In genomic region chr3L:9045318-9045717, dm6 we compare ENCODE assay signal across 4 fruit fly cellular contexts.
TF ChIP-seq lines count a peak whose summit lies in the region.

No protein-coding gene starts in this region.

- no peak for TF ChIP-seq CTCF in whole organism, embryonic (GFP tag; optimal IDR thresholded peaks at IDR 0.05; lab: Kevin White, UChicago)

TF ChIP-seq in whole organism, embryonic, 481 proteins besides CTCF, POLR2A, EP300 and RAD21 (continues in another document):
- TF ChIP-seq E2f1 (GFP tag; IDR thresholded peaks at IDR 0.05; lab: Robert Waterston, UW) (peak; percentile 78), CG6175 (GFP tag; IDR thresholded peaks at IDR 0.05; lab: Robert Waterston, UW) (0 out of 3 replicates have a peak, but pooled peaks have one; percentile 12), CG15011 (GFP tag; optimal IDR thresholded peaks at IDR 0.05; lab: Kevin White, UChicago) (no peak), CG9727 (GFP tag; optimal IDR thresholded peaks at IDR 0.05; lab: Kevin White, UChicago) (peak; percentile 85), slou (GFP tag; optimal IDR thresholded peaks at IDR 0.05; lab: Kevin White, UChicago) (no peak), CG7556 (GFP tag; optimal IDR thresholded peaks at IDR 0.05; lab: Kevin White, UChicago) (peak; percentile 50), CG10979 (tag; optimal IDR thresholded peaks at IDR 0.05; lab: Kevin White, UChicago) (peak; percentile 80), jumu (GFP tag; optimal IDR thresholded peaks at IDR 0.05; lab: Kevin White, UChicago) (no peak), ewg (GFP tag; optimal IDR thresholded peaks at IDR 0.05; lab: Kevin White, UChicago) (peak; percentile 31), zfh1 (GFP tag; IDR thresholded peaks at IDR 0.05; lab: Robert Waterston, UW) (peak; percentile 76; the same call in 2 of the 3 replicates), bcd (GFP tag; optimal IDR thresholded peaks at IDR 0.05; lab: Kevin White, UChicago) (peak; percentile 59), dati (GFP tag; IDR thresholded peaks at IDR 0.05; lab: Robert Waterston, UW) (peak; percentile 66; the same call in 1 of the 2 replicates), CG7357 (GFP tag; IDR thresholded peaks at IDR 0.05; lab: Robert Waterston, UW) (peak; percentile 42; the same call in 1 of the 3 replicates), lov (optimal IDR thresholded peaks at IDR 0.05; lab: Kevin White, UChicago) (no peak), lov (GFP tag; IDR thresholded peaks at IDR 0.05; lab: Robert Waterston, UW) (peak; percentile 60; the same call in 1 of the 3 replicates), PHDP (tag; optimal IDR thresholded peaks at IDR 0.05; lab: Kevin White, UChicago) (peak; percentile 6), CG7928 (GFP tag; optimal IDR thresholded peaks at IDR 0.05; lab: Kevin White, UChicago) (no peak), br (optimal IDR thresholded peaks at IDR 0.05; lab: Kevin White, UChicago) (no peak), Usf (GFP tag; optimal IDR thresholded peaks at IDR 0.05; lab: Kevin White, UChicago) (no peak), Hr78 (GFP tag; optimal IDR thresholded peaks at IDR 0.05; lab: Kevin White, UChicago) (peak in 1 of 2 experiments; percentile 19), chn (GFP tag; optimal IDR thresholded peaks at IDR 0.05; lab: Kevin White, UChicago) (peak; percentile 67), CG1602 (GFP tag; optimal IDR thresholded peaks at IDR 0.05; lab: Kevin White, UChicago) (peak; percentile 46)

TF ChIP-seq in whole organism, prepupa, 60 proteins besides CTCF, POLR2A, EP300 and RAD21 (continues in another document):
- TF ChIP-seq dsx (GFP tag; optimal IDR thresholded peaks at IDR 0.05; lab: Kevin White, UChicago; ENCODE audit: poor library complexity, severe bottlenecking) (peak; percentile 56), achi (GFP tag; optimal IDR thresholded peaks at IDR 0.05; lab: Kevin White, UChicago) (peak; percentile 68), dac (GFP tag; optimal IDR thresholded peaks at IDR 0.05; lab: Kevin White, UChicago) (peak; percentile 8), fd59A (GFP tag; optimal IDR thresholded peaks at IDR 0.05; lab: Kevin White, UChicago) (peak; percentile 10), CG15336 (GFP tag; IDR thresholded peaks at IDR 0.05; lab: Robert Waterston, UW) (peak; percentile 81), CG4318 (GFP tag; optimal IDR thresholded peaks at IDR 0.05; lab: Kevin White, UChicago) (peak; percentile 39), CG3919 (GFP tag; optimal IDR thresholded peaks at IDR 0.05; lab: Kevin White, UChicago) (peak; percentile 84), CG8319 (GFP tag; optimal IDR thresholded peaks at IDR 0.05; lab: Kevin White, UChicago) (peak; percentile 71), CG3032 (tag; optimal IDR thresholded peaks at IDR 0.05; lab: Kevin White, UChicago) (peak; percentile 66), OdsH (GFP tag; optimal IDR thresholded peaks at IDR 0.05; lab: Kevin White, UChicago) (peak; percentile 69), Sox14 (GFP tag; optimal IDR thresholded peaks at IDR 0.05; lab: Kevin White, UChicago) (peak; percentile 61), CG6808 (GFP tag; optimal IDR thresholded peaks at IDR 0.05; lab: Kevin White, UChicago) (peak; percentile 60), Sox102F (GFP tag; optimal IDR thresholded peaks at IDR 0.05; lab: Kevin White, UChicago) (peak; percentile 73), CG16779 (tag; optimal IDR thresholded peaks at IDR 0.05; lab: Kevin White, UChicago) (no peak), acj6 (GFP tag; optimal IDR thresholded peaks at IDR 0.05; lab: Kevin White, UChicago) (peak; percentile 71), Smox (GFP tag; optimal IDR thresholded peaks at IDR 0.05; lab: Kevin White, UChicago) (peak; percentile 71), esn (GFP tag; optimal IDR thresholded peaks at IDR 0.05; lab: Kevin White, UChicago) (peak; percentile 83), fd85E (GFP tag; optimal IDR thresholded peaks at IDR 0.05; lab: Kevin White, UChicago) (peak; percentile 2), CG9139 (GFP tag; optimal IDR thresholded peaks at IDR 0.05; lab: Kevin White, UChicago) (peak; percentile 43), Ets21C (GFP tag; optimal IDR thresholded peaks at IDR 0.05; lab: Kevin White, UChicago) (peak; percentile 75), Sox15 (GFP tag; optimal IDR thresholded peaks at IDR 0.05; lab: Kevin White, UChicago) (peak; percentile 50), spab (GFP tag; optimal IDR thresholded peaks at IDR 0.05; lab: Kevin White, UChicago) (peak; percentile 57), net (GFP tag; optimal IDR thresholded peaks at IDR 0.05; lab: Kevin White, UChicago) (peak; percentile 52)

TF ChIP-seq in whole organism, pupa, 21 proteins besides CTCF, POLR2A, EP300 and RAD21:
- TF ChIP-seq rn (GFP tag; IDR thresholded peaks at IDR 0.05; lab: Robert Waterston, UW) (peak; percentile 73), fd96Ca (GFP tag; IDR thresholded peaks at IDR 0.05; lab: Robert Waterston, UW) (peak; percentile 80; the same call in 2 of the 3 replicates), Ets98B (GFP tag; IDR thresholded peaks at IDR 0.05; lab: Robert Waterston, UW) (peak; percentile 82), CG34367 (tag; optimal IDR thresholded peaks at IDR 0.05; lab: Kevin White, UChicago) (peak; percentile 34), EcR (GFP tag; optimal IDR thresholded peaks at IDR 0.05; lab: Kevin White, UChicago) (no peak), Snoo (tag; optimal IDR thresholded peaks at IDR 0.05; lab: Kevin White, UChicago) (peak; percentile 79), CG32121 (GFP tag; IDR thresholded peaks at IDR 0.05; lab: Robert Waterston, UW) (peak; percentile 77), D1 (tag; optimal IDR thresholded peaks at IDR 0.05; lab: Kevin White, UChicago) (no peak), CG17806 (tag; optimal IDR thresholded peaks at IDR 0.05; lab: Kevin White, UChicago) (peak; percentile 71), Pif1A (GFP tag; optimal IDR thresholded peaks at IDR 0.05; lab: Kevin White, UChicago) (peak; percentile 79), CG8301 (tag; optimal IDR thresholded peaks at IDR 0.05; lab: Kevin White, UChicago) (peak; percentile 73), CG9948 (tag; optimal IDR thresholded peaks at IDR 0.05; lab: Kevin White, UChicago) (peak; percentile 68), CG4496 (GFP tag; IDR thresholded peaks at IDR 0.05; lab: Robert Waterston, UW) (peak; percentile 80), CG15710 (tag; optimal IDR thresholded peaks at IDR 0.05; lab: Kevin White, UChicago) (peak; percentile 57), gl (tag; optimal IDR thresholded peaks at IDR 0.05; lab: Kevin White, UChicago) (peak; percentile 41), CG10348 (GFP tag; IDR thresholded peaks at IDR 0.05; lab: Robert Waterston, UW) (no peak), CG12605 (GFP tag; IDR thresholded peaks at IDR 0.05; lab: Robert Waterston, UW) (no peak; the same call in 1 of the 2 replicates), CG14655 (GFP tag; optimal IDR thresholded peaks at IDR 0.05; lab: Kevin White, UChicago) (no peak), CG8159 (tag; optimal IDR thresholded peaks at IDR 0.05; lab: Kevin White, UChicago) (peak; percentile 68), Pif1B (GFP tag; optimal IDR thresholded peaks at IDR 0.05; lab: Kevin White, UChicago) (peak; percentile 76)

TF ChIP-seq in whole organism, wandering third instar larva, 38 proteins besides CTCF, POLR2A, EP300 and RAD21 (continues in another document):
- TF ChIP-seq dsf (GFP tag; optimal IDR thresholded peaks at IDR 0.05; lab: Kevin White, UChicago; ENCODE audit: borderline replicate concordance) (no peak), Hr83 (GFP tag; optimal IDR thresholded peaks at IDR 0.05; lab: Kevin White, UChicago; ENCODE audit: poor library complexity, severe bottlenecking) (no peak), fru (GFP tag; optimal IDR thresholded peaks at IDR 0.05; lab: Kevin White, UChicago) (peak; percentile 88), sv (GFP tag; optimal IDR thresholded peaks at IDR 0.05; lab: Kevin White, UChicago) (no peak), Hnf4 (GFP tag; optimal IDR thresholded peaks at IDR 0.05; lab: Kevin White, UChicago) (peak; percentile 63), psq (GFP tag; optimal IDR thresholded peaks at IDR 0.05; lab: Kevin White, UChicago) (peak; percentile 64), Mio (GFP tag; optimal IDR thresholded peaks at IDR 0.05; lab: Kevin White, UChicago) (no peak), dmrt93B (GFP tag; optimal IDR thresholded peaks at IDR 0.05; lab: Kevin White, UChicago) (peak; percentile 59), sage (GFP tag; optimal IDR thresholded peaks at IDR 0.05; lab: Kevin White, UChicago) (peak; percentile 41), br (GFP tag; optimal IDR thresholded peaks at IDR 0.05; lab: Kevin White, UChicago) (peak; percentile 79), jim (GFP tag; optimal IDR thresholded peaks at IDR 0.05; lab: Kevin White, UChicago) (no peak), Vsx2 (GFP tag; optimal IDR thresholded peaks at IDR 0.05; lab: Kevin White, UChicago; ENCODE audit: partially characterized antibody) (no peak), Jra (GFP tag; optimal IDR thresholded peaks at IDR 0.05; lab: Kevin White, UChicago) (peak; percentile 54), OdsH (GFP tag; optimal IDR thresholded peaks at IDR 0.05; lab: Kevin White, UChicago) (peak; percentile 81), Abd-B (GFP tag; optimal IDR thresholded peaks at IDR 0.05; lab: Kevin White, UChicago) (no peak), Rel (GFP tag; optimal IDR thresholded peaks at IDR 0.05; lab: Kevin White, UChicago) (no peak), Rel (tag; optimal IDR thresholded peaks at IDR 0.05; lab: Kevin White, UChicago) (peak; percentile 5), usp (GFP tag; optimal IDR thresholded peaks at IDR 0.05; lab: Kevin White, UChicago) (no peak), Dfd (GFP tag; optimal IDR thresholded peaks at IDR 0.05; lab: Kevin White, UChicago) (no peak), Sp1 (GFP tag; optimal IDR thresholded peaks at IDR 0.05; lab: Kevin White, UChicago) (peak; percentile 64), CrebA (GFP tag; optimal IDR thresholded peaks at IDR 0.05; lab: Kevin White, UChicago; ENCODE audit: borderline replicate concordance) (no peak), brk (GFP tag; optimal IDR thresholded peaks at IDR 0.05; lab: Kevin White, UChicago) (peak; percentile 48), HLH106 (tag; optimal IDR thresholded peaks at IDR 0.05; lab: Kevin White, UChicago) (peak; percentile 79), Dif (GFP tag; optimal IDR thresholded peaks at IDR 0.05; lab: Kevin White, UChicago; ENCODE audit: partially characterized antibody) (no peak), GATAd (GFP tag; optimal IDR thresholded peaks at IDR 0.05; lab: Kevin White, UChicago) (no peak), h (GFP tag; optimal IDR thresholded peaks at IDR 0.05; lab: Kevin White, UChicago) (peak; percentile 88), Myc (optimal IDR thresholded peaks at IDR 0.05; lab: Kevin White, UChicago) (no peak), lola (GFP tag; optimal IDR thresholded peaks at IDR 0.05; lab: Kevin White, UChicago) (no peak), CG9705 (GFP tag; optimal IDR thresholded peaks at IDR 0.05; lab: Kevin White, UChicago) (peak; percentile 44), woc (GFP tag; optimal IDR thresholded peaks at IDR 0.05; lab: Kevin White, UChicago) (peak; percentile 69), Hr78 (GFP tag; optimal IDR thresholded peaks at IDR 0.05; lab: Kevin White, UChicago) (no peak), pan (optimal IDR thresholded peaks at IDR 0.05; lab: Kevin White, UChicago) (no peak), tai (GFP tag; optimal IDR thresholded peaks at IDR 0.05; lab: Kevin White, UChicago) (no peak)

Comparison
In these comparisons a context has a peak if more than half of its experiments do, and no peak if none do; other contexts are left out.
1. Of the 7 proteins assayed by ChIP-seq in both whole organism, embryonic and whole organism, prepupa: peak only in whole organism, embryonic: none; only in whole organism, prepupa: CG6854, Hr39 and Lpt; in both: Blimp-1, Gug and Sox102F; in neither: 1.